Fruit fly (Drosophila melanogaster): ENCODE data around the gene CG1578.

- peak; percentile 95 for TF ChIP-seq Fer1 (GFP tag; optimal IDR thresholded peaks at IDR 0.05)
- no peak for TF ChIP-seq pan (optimal IDR thresholded peaks at IDR 0.05)
- peak in 1 of 2 experiments; percentile 97 for TF ChIP-seq pan (GFP tag; optimal IDR thresholded peaks at IDR 0.05 in 1 of 2, IDR thresholded peaks at IDR 0.05 in 1 of 2)
- peak; percentile 85 for TF ChIP-seq wor (GFP tag; IDR thresholded peaks at IDR 0.05)
- TF ChIP-seq CG18262 (tag; optimal IDR thresholded peaks at IDR 0.05): peak; percentile 95
- peak; percentile 91 for TF ChIP-seq CG12744 (GFP tag; optimal IDR thresholded peaks at IDR 0.05)
- peak; percentile 83 for TF ChIP-seq abd-A (tag; optimal IDR thresholded peaks at IDR 0.05)
- no peak for TF ChIP-seq zen2 (GFP tag; IDR thresholded peaks at IDR 0.05; ENCODE audit: partially characterized antibody)
Observed at dm6 chrX:11818047-11818766, 1.9 kb upstream of the CG1578 start.

Measured in whole organism, embryonic.